Worm (Caenorhabditis elegans) whole organism, L2 larva: ENCODE data around the gene tbx-36.

Experiments used
- alr-1 ChIP-seq: fragments of 150-350 bp; optimal IDR thresholded peaks from 2 replicates; lab custom pipeline; 2014; ENCODE audit warnings: missing biosample characterization, missing genetic modification characterization
- ama-1 ChIP-seq: fragments of 150-350 bp; optimal IDR thresholded peaks from 2 replicates; lab custom pipeline; 2018; ENCODE audit warnings: inconsistent platforms
- blmp-1 ChIP-seq: sonication (generic microtip); optimal IDR thresholded peaks from 2 replicates; lab custom pipeline; 2017; ENCODE audit warnings: missing genetic modification characterization, mild to moderate bottlenecking, missing compliant biosample characterization, antibody characterized with exemption, moderate library complexity; ENCODE audit not compliant: insufficient read depth
- ceh-82 ChIP-seq: fragments of 150-350 bp; optimal IDR thresholded peaks from 2 replicates; lab custom pipeline; 2014; ENCODE audit warnings: missing biosample characterization, missing genetic modification characterization
- egl-27 ChIP-seq: sonication (generic microtip); optimal IDR thresholded peaks from 3 replicates; lab custom pipeline; 2017; ENCODE audit warnings: missing biosample characterization, missing genetic modification reagents, missing genetic modification characterization
- lin-13 ChIP-seq: fragments of 150-350 bp; optimal IDR thresholded peaks from 2 replicates; lab custom pipeline; 2014; ENCODE audit warnings: missing biosample characterization, missing genetic modification reagents, missing genetic modification characterization
- lin-39 ChIP-seq: fragments of 150-350 bp; optimal IDR thresholded peaks from 2 replicates; lab custom pipeline; 2014; ENCODE audit warnings: missing biosample characterization, missing genetic modification reagents, missing genetic modification characterization
- mbf-1 ChIP-seq: sonication (generic microtip); optimal IDR thresholded peaks from 2 replicates; lab custom pipeline; 2017; ENCODE audit warnings: missing biosample characterization, missing genetic modification characterization
- nhr-12 ChIP-seq: fragments of 150-350 bp; optimal IDR thresholded peaks from 2 replicates; lab custom pipeline; 2014; ENCODE audit warnings: missing biosample characterization, missing genetic modification characterization
- nhr-129 ChIP-seq: fragments of 150-350 bp; optimal IDR thresholded peaks from 2 replicates; lab custom pipeline; 2014; ENCODE audit warnings: missing biosample characterization, missing genetic modification characterization
- nhr-23 ChIP-seq: fragments of 150-350 bp; optimal IDR thresholded peaks from 2 replicates; lab custom pipeline; 2014; ENCODE audit warnings: missing biosample characterization, missing genetic modification reagents, missing genetic modification characterization
- nhr-237 ChIP-seq: fragments of 150-350 bp; optimal IDR thresholded peaks from 2 replicates; lab custom pipeline; 2014; ENCODE audit warnings: missing biosample characterization, missing genetic modification characterization

- TF ChIP-seq nhr-23 (tag; lab: Kevin White, UChicago): no peak
- no peak for TF ChIP-seq lin-13 (GFP tag; lab: Kevin White, UChicago)
- TF ChIP-seq blmp-1 (tag; lab: Kevin White, UChicago): no peak
- no peak for TF ChIP-seq egl-27
- no peak for TF ChIP-seq nhr-12 (tag; lab: Kevin White, UChicago)
- no peak for TF ChIP-seq nhr-237
- TF ChIP-seq ama-1 (lab: Kevin White, UChicago): no peak
- no peak for TF ChIP-seq lin-39 (tag; lab: Kevin White, UChicago)
- TF ChIP-seq mbf-1 (tag; lab: Kevin White, UChicago): no peak
- TF ChIP-seq nhr-129 (tag; lab: Kevin White, UChicago): no peak
- no peak for TF ChIP-seq ceh-82 (tag; lab: Kevin White, UChicago)
- TF ChIP-seq alr-1 (tag; lab: Kevin White, UChicago): no peak
These were observed 15.0 kb downstream of the tbx-36 start, which contains the start of gene srj-1 for ce11 chrIV:11965327-11965726.
